Fruit fly (Drosophila melanogaster) whole organism, embryonic: ENCODE results near the gene CG5641.

Experiments used
- Ada2b ChIP-seq: fragments of 200-800 bp; sonication (Bioruptor generic); IDR thresholded peaks from 2 replicates; pipeline ENCODE4 v1.3.6; 2022; ENCODE audit warnings: missing biosample characterization, missing genetic modification characterization
- Asciz ChIP-seq: fragments of 200-800 bp; sonication (Bioruptor generic); optimal IDR thresholded peaks from 2 replicates; lab custom pipeline; 2017; ENCODE audit warnings: missing biosample characterization, mild to moderate bottlenecking, missing genetic modification characterization, missing genetic modification reagents
- B-H2 ChIP-seq: fragments of 200-800 bp; sonication (Bioruptor generic); optimal IDR thresholded peaks from 2 replicates; lab custom pipeline; 2018; ENCODE audit warnings: missing biosample characterization, mild to moderate bottlenecking, missing genetic modification characterization
- BtbVII ChIP-seq: fragments of 200-800 bp; sonication (Bioruptor generic); optimal IDR thresholded peaks from 3 replicates; lab custom pipeline; 2017; ENCODE audit warnings: missing biosample characterization, mild to moderate bottlenecking, missing genetic modification characterization
- CG10147 ChIP-seq: fragments of 200-800 bp; sonication (Bioruptor generic); optimal IDR thresholded peaks from 2 replicates; lab custom pipeline; 2019; ENCODE audit warnings: missing biosample characterization, mild to moderate bottlenecking, missing genetic modification characterization, moderate library complexity
- CG12071 ChIP-seq: fragments of 200-800 bp; sonication (Bioruptor generic); optimal IDR thresholded peaks from 3 replicates; lab custom pipeline; 2018; ENCODE audit warnings: missing biosample characterization, mild to moderate bottlenecking, missing genetic modification characterization
- CG14050 ChIP-seq: fragments of 200-800 bp; sonication (Bioruptor generic); IDR thresholded peaks from 3 replicates; pipeline ENCODE4 v1.3.6; 2022; ENCODE audit warnings: missing biosample characterization, missing genetic modification characterization
- CG14441 ChIP-seq: fragments of 200-800 bp; sonication (Bioruptor generic); IDR thresholded peaks from 2 replicates; pipeline ENCODE4 v1.3.6; 2022; ENCODE audit warnings: missing biosample characterization, missing genetic modification characterization
- CG1529 ChIP-seq: fragments of 200-800 bp; sonication (Bioruptor generic); optimal IDR thresholded peaks from 3 replicates; lab custom pipeline; 2018; ENCODE audit warnings: missing biosample characterization, missing genetic modification characterization
- CG15601 ChIP-seq: fragments of 200-800 bp; sonication (Bioruptor generic); optimal IDR thresholded peaks from 3 replicates; lab custom pipeline; 2019; ENCODE audit warnings: missing biosample characterization, mild to moderate bottlenecking, missing genetic modification characterization, moderate library complexity
- CG1602 ChIP-seq: fragments of 200-800 bp; sonication (Bioruptor generic); optimal IDR thresholded peaks from 3 replicates; lab custom pipeline; 2016; ENCODE audit warnings: missing biosample characterization, missing genetic modification characterization
- CG1603 ChIP-seq: fragments of 200-800 bp; sonication (Bioruptor generic); optimal IDR thresholded peaks from 2 replicates; lab custom pipeline; 2019; ENCODE audit warnings: missing biosample characterization, mild to moderate bottlenecking, missing genetic modification characterization, moderate library complexity
- CG2120 ChIP-seq: fragments of 200-800 bp; sonication (Bioruptor generic); optimal IDR thresholded peaks from 3 replicates; lab custom pipeline; 2016; ENCODE audit warnings: missing biosample characterization, missing genetic modification characterization
- CG2129 ChIP-seq: fragments of 200-800 bp; sonication (Bioruptor generic); IDR thresholded peaks from 2 replicates; pipeline ENCODE4 v1.3.6; 2022; ENCODE audit warnings: missing biosample characterization, missing genetic modification characterization; ENCODE audit not compliant: partially characterized antibody
- CG2889 ChIP-seq: fragments of 200-800 bp; sonication (Bioruptor generic); IDR thresholded peaks from 3 replicates; pipeline ENCODE4 v1.3.6; 2022; ENCODE audit warnings: missing biosample characterization, missing genetic modification characterization
- CG3065 ChIP-seq: fragments of 200-800 bp; sonication (Bioruptor generic); optimal IDR thresholded peaks from 2 replicates; lab custom pipeline; 2016; ENCODE audit warnings: missing biosample characterization, missing genetic modification characterization
- CG34376 ChIP-seq: fragments of 200-800 bp; sonication (Bioruptor generic); optimal IDR thresholded peaks from 2 replicates; lab custom pipeline; 2018; ENCODE audit warnings: missing biosample characterization, mild to moderate bottlenecking, missing genetic modification characterization
- CG3847 ChIP-seq: fragments of 200-800 bp; sonication (Bioruptor generic); IDR thresholded peaks from 2 replicates; pipeline ENCODE4 v1.3.6; 2022; ENCODE audit warnings: missing biosample characterization, missing genetic modification characterization
- CG42726 ChIP-seq: fragments of 200-800 bp; sonication (Bioruptor generic); IDR thresholded peaks from 2 replicates; pipeline ENCODE4 v1.3.6; 2022; ENCODE audit warnings: missing biosample characterization, missing genetic modification characterization; ENCODE audit not compliant: partially characterized antibody
- CG4328 ChIP-seq: fragments of 200-800 bp; sonication (Bioruptor generic); optimal IDR thresholded peaks from 3 replicates; lab custom pipeline; 2017; ENCODE audit warnings: missing biosample characterization, missing genetic modification reagents, missing genetic modification characterization
- CG6689 ChIP-seq: fragments of 200-800 bp; sonication (Bioruptor generic); IDR thresholded peaks from 2 replicates; pipeline ENCODE4 v1.3.6; 2022; ENCODE audit warnings: missing biosample characterization, missing genetic modification characterization
- CG8290 ChIP-seq, 3 experiments: fragments of 200-800 bp; sonication (Bioruptor generic); optimal IDR thresholded peaks; 2 replicates each; lab custom pipeline; 2016 to 2019; ENCODE audit warnings: missing biosample characterization in 3 of 3, missing genetic modification characterization in 3 of 3, mild to moderate bottlenecking in 2 of 3, moderate library complexity in 1 of 3
- CG8388 ChIP-seq: fragments of 200-800 bp; sonication (Bioruptor generic); optimal IDR thresholded peaks from 2 replicates; lab custom pipeline; 2019; ENCODE audit warnings: missing biosample characterization, mild to moderate bottlenecking, missing genetic modification characterization, moderate library complexity
- CG9437 ChIP-seq: fragments of 200-800 bp; sonication (Bioruptor generic); optimal IDR thresholded peaks from 2 replicates; lab custom pipeline; 2018; ENCODE audit warnings: missing biosample characterization, mild to moderate bottlenecking, missing genetic modification characterization
- Dp ChIP-seq: fragments of 200-800 bp; sonication (Bioruptor generic); optimal IDR thresholded peaks from 2 replicates; lab custom pipeline; 2018; ENCODE audit warnings: missing biosample characterization, mild to moderate bottlenecking, missing genetic modification characterization, moderate library complexity
- E2f2 ChIP-seq: fragments of 200-800 bp; sonication (Bioruptor generic); IDR thresholded peaks from 2 replicates; pipeline ENCODE4 v1.3.6; 2022; ENCODE audit warnings: missing biosample characterization, missing genetic modification characterization
- H2.0 ChIP-seq: fragments of 200-800 bp; sonication (Bioruptor generic); IDR thresholded peaks from 2 replicates; pipeline ENCODE4 v1.3.6; 2022; ENCODE audit warnings: missing biosample characterization, missing genetic modification characterization
- Jarid2 ChIP-seq: fragments of 200-800 bp; sonication (Bioruptor generic); optimal IDR thresholded peaks from 3 replicates; lab custom pipeline; 2017; ENCODE audit warnings: mild to moderate bottlenecking, missing biosample characterization, missing genetic modification reagents, missing genetic modification characterization
- Stat92E ChIP-seq, 3 experiments: fragments of >200 bp in 2 of 3; fragments of 200-800 bp in 1 of 3; sonication (Bioruptor generic) in 1 of 3; optimal IDR thresholded peaks; 2 replicates each; lab custom pipeline; 2017 to 2019; ENCODE audit warnings: missing biosample characterization in 3 of 3, missing genetic modification characterization in 3 of 3, mild to moderate bottlenecking in 1 of 3, moderate library complexity in 1 of 3
- Vsx1 ChIP-seq: fragments of 200-800 bp; sonication (Bioruptor generic); optimal IDR thresholded peaks from 2 replicates; lab custom pipeline; 2017; ENCODE audit warnings: missing biosample characterization, mild to moderate bottlenecking, missing genetic modification characterization, missing genetic modification reagents
- chif ChIP-seq, 2 experiments: fragments of 200-800 bp; sonication (Bioruptor generic); optimal IDR thresholded peaks; 3 replicates each; lab custom pipeline; 2016; ENCODE audit warnings: missing biosample characterization in 2 of 2, missing genetic modification characterization in 2 of 2
- crp ChIP-seq, 2 experiments: fragments of 200-800 bp; sonication (Bioruptor generic); optimal IDR thresholded peaks; 2 replicates in 1 of 2; 3 replicates in 1 of 2; lab custom pipeline; 2017; ENCODE audit warnings: missing biosample characterization in 2 of 2, missing genetic modification characterization in 2 of 2, mild to moderate bottlenecking in 1 of 2, moderate library complexity in 1 of 2
- dpn ChIP-seq, 2 experiments: fragments of 200-800 bp; sonication (Bioruptor generic); optimal IDR thresholded peaks; 3 replicates each; lab custom pipeline; 2016; ENCODE audit warnings: missing biosample characterization in 2 of 2, missing genetic modification characterization in 2 of 2
- dysf ChIP-seq: fragments of 200-800 bp; sonication (Bioruptor generic); IDR thresholded peaks from 3 replicates; pipeline ENCODE4 v1.3.6; 2022; ENCODE audit warnings: missing biosample characterization, missing genetic modification characterization
- ems ChIP-seq: fragments of 200-800 bp; sonication (Bioruptor generic); optimal IDR thresholded peaks from 3 replicates; lab custom pipeline; 2016; ENCODE audit warnings: missing biosample characterization, missing genetic modification characterization
- ewg ChIP-seq: fragments of 200-800 bp; sonication (Bioruptor generic); optimal IDR thresholded peaks from 3 replicates; lab custom pipeline; 2017; ENCODE audit warnings: mild to moderate bottlenecking, missing biosample characterization, missing genetic modification reagents, missing genetic modification characterization
- fru ChIP-seq: fragments of >200 bp; optimal IDR thresholded peaks from 2 replicates; lab custom pipeline; 2017
- ftz-f1 ChIP-seq: fragments of 200-800 bp; sonication (Bioruptor generic); optimal IDR thresholded peaks from 2 replicates; lab custom pipeline; 2016; ENCODE audit warnings: missing biosample characterization, missing genetic modification characterization
- gcm ChIP-seq: fragments of 200-800 bp; sonication (Bioruptor generic); optimal IDR thresholded peaks from 2 replicates; lab custom pipeline; 2019; ENCODE audit warnings: missing biosample characterization, mild to moderate bottlenecking, missing genetic modification characterization, moderate library complexity
- gem ChIP-seq: fragments of 200-800 bp; sonication (Bioruptor generic); optimal IDR thresholded peaks from 2 replicates; lab custom pipeline; 2019; ENCODE audit warnings: missing biosample characterization, mild to moderate bottlenecking, missing genetic modification characterization, moderate library complexity
- jing ChIP-seq: fragments of 200-800 bp; sonication (Bioruptor generic); optimal IDR thresholded peaks from 2 replicates; lab custom pipeline; 2018; ENCODE audit warnings: missing biosample characterization, mild to moderate bottlenecking, missing genetic modification characterization
- kah ChIP-seq: fragments of 200-800 bp; sonication (Bioruptor generic); optimal IDR thresholded peaks from 2 replicates; lab custom pipeline; 2018; ENCODE audit warnings: missing biosample characterization, mild to moderate bottlenecking, missing genetic modification characterization
- lilli ChIP-seq: fragments of 200-800 bp; sonication (Bioruptor generic); optimal IDR thresholded peaks from 3 replicates; lab custom pipeline; 2016; ENCODE audit warnings: missing biosample characterization, missing genetic modification characterization
- lmd ChIP-seq: fragments of 200-800 bp; sonication (Bioruptor generic); IDR thresholded peaks from 2 replicates; pipeline ENCODE4 v1.3.6; 2022; ENCODE audit warnings: missing biosample characterization, missing genetic modification characterization
- ranshi ChIP-seq: fragments of 200-800 bp; sonication (Bioruptor generic); IDR thresholded peaks from 2 replicates; pipeline ENCODE4 v1.3.6; 2022; ENCODE audit warnings: missing biosample characterization, missing genetic modification characterization
- row ChIP-seq: fragments of 200-800 bp; sonication (Bioruptor generic); IDR thresholded peaks from 3 replicates; pipeline ENCODE4 v1.3.6; 2022; ENCODE audit warnings: missing biosample characterization, missing genetic modification characterization
- schlank ChIP-seq: fragments of 200-800 bp; sonication (Bioruptor generic); optimal IDR thresholded peaks from 2 replicates; lab custom pipeline; 2018; ENCODE audit warnings: missing biosample characterization, mild to moderate bottlenecking, missing genetic modification characterization
- toy ChIP-seq: fragments of 200-800 bp; sonication (Bioruptor generic); IDR thresholded peaks from 2 replicates; pipeline ENCODE4 v1.3.6; 2022; ENCODE audit warnings: missing biosample characterization, missing genetic modification characterization
- wek ChIP-seq: fragments of 200-800 bp; sonication (Bioruptor generic); optimal IDR thresholded peaks from 3 replicates; lab custom pipeline; 2018; ENCODE audit warnings: missing biosample characterization, mild to moderate bottlenecking, missing genetic modification characterization, moderate library complexity
- zfh1 ChIP-seq: fragments of 200-800 bp; sonication (Bioruptor generic); IDR thresholded peaks from 3 replicates; pipeline ENCODE4 v1.3.6; 2022; ENCODE audit warnings: missing biosample characterization, missing genetic modification characterization

The CG5641 gene

DNA sequence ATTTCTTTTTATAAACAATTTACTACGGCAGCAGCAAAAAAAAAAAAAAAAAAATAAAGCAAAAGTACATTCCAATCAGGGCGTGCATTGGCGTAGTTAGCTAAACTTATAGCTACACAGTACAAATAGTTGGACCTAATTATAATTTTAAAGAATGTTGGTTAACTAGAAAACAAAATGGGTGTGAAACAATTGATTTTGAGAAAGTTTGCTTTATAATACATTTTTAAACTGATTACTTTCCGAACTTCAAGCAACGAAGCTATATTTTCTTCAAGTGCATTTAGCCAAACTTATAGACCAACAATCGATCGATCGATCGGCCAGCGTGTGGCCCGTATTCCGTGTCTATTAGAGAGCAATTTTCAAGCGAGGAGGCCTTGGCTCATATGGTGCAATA, 22.3 kb upstream of the CG5641 start (continued):
- peak; percentile 16 for TF ChIP-seq CG8388 (GFP tag; lab: Kevin White, UChicago)
- TF ChIP-seq toy (GFP tag; lab: Robert Waterston, UW): no peak
- TF ChIP-seq CG42726 (GFP tag; lab: Robert Waterston, UW): no peak
- peak; percentile 69 for TF ChIP-seq gem (tag; lab: Kevin White, UChicago)
- no peak for TF ChIP-seq lilli (GFP tag; lab: Kevin White, UChicago)
- TF ChIP-seq CG1603: peak; percentile 51
- no peak for TF ChIP-seq wek (GFP tag; lab: Kevin White, UChicago)
- no peak for TF ChIP-seq CG3065 (GFP tag; lab: Kevin White, UChicago)
- TF ChIP-seq crp (GFP tag; optimal IDR thresholded peaks at IDR 0.05; lab: Kevin White, UChicago): no peak
- TF ChIP-seq Dp (GFP tag; lab: Kevin White, UChicago): no peak
- TF ChIP-seq H2.0: peak; percentile 43; the same call in 1 of the 2 replicates
- TF ChIP-seq CG1602: no peak
- peak in 1 of 2 experiments; percentile 22 for TF ChIP-seq dpn (GFP tag; optimal IDR thresholded peaks at IDR 0.05; lab: Kevin White, UChicago)
- TF ChIP-seq B-H2 (GFP tag; lab: Kevin White, UChicago): no peak
- no peak for TF ChIP-seq Stat92E (GFP tag; optimal IDR thresholded peaks at IDR 0.05; lab: Kevin White, UChicago)
- no peak for TF ChIP-seq gcm (GFP tag; lab: Kevin White, UChicago)
- TF ChIP-seq CG14050 (GFP tag; lab: Robert Waterston, UW): peak; percentile 41; the same call in 2 of the 3 replicates
- TF ChIP-seq CG2889 (GFP tag; lab: Robert Waterston, UW): no peak
- TF ChIP-seq jing (GFP tag; lab: Kevin White, UChicago): no peak
- TF ChIP-seq Jarid2 (GFP tag; lab: Kevin White, UChicago): no peak
- 0 out of 3 replicates have a peak, but pooled peaks have one; percentile 24 for TF ChIP-seq zfh1 (GFP tag; lab: Robert Waterston, UW)
- TF ChIP-seq chif (GFP tag; optimal IDR thresholded peaks at IDR 0.05; lab: Kevin White, UChicago): peak in 1 of 2 experiments; percentile 16
- TF ChIP-seq CG3847 (GFP tag; lab: Robert Waterston, UW): no peak
- TF ChIP-seq dysf (GFP tag; lab: Robert Waterston, UW): peak; percentile 65
- TF ChIP-seq CG2129: no peak
- TF ChIP-seq CG15601 (tag; lab: Kevin White, UChicago): no peak
- TF ChIP-seq CG8290 (GFP tag; optimal IDR thresholded peaks at IDR 0.05; lab: Kevin White, UChicago): no peak
- peak in 1 of 2 experiments; percentile 65 for TF ChIP-seq CG8290 (tag; optimal IDR thresholded peaks at IDR 0.05; lab: Kevin White, UChicago)
- no peak for TF ChIP-seq schlank (tag; lab: Kevin White, UChicago)
- TF ChIP-seq Vsx1 (GFP tag; lab: Kevin White, UChicago): no peak
- TF ChIP-seq CG1529 (GFP tag; lab: Kevin White, UChicago): no peak
- TF ChIP-seq CG4328 (GFP tag; lab: Kevin White, UChicago): no peak
- TF ChIP-seq CG2120 (GFP tag; lab: Kevin White, UChicago): peak; percentile 22
- no peak for TF ChIP-seq CG34376 (GFP tag; lab: Kevin White, UChicago)
- peak; percentile 42 for TF ChIP-seq row (GFP tag; lab: Robert Waterston, UW)
- TF ChIP-seq Ada2b (GFP tag; lab: Robert Waterston, UW): peak; percentile 31; the same call in 1 of the 2 replicates
- TF ChIP-seq CG9437 (GFP tag; lab: Kevin White, UChicago): peak; percentile 5
- TF ChIP-seq fru: no peak
- TF ChIP-seq ems (GFP tag; lab: Kevin White, UChicago): peak; percentile 4
- no peak for TF ChIP-seq CG10147 (GFP tag; lab: Kevin White, UChicago)
- TF ChIP-seq Asciz (GFP tag; lab: Kevin White, UChicago): peak; percentile 21
- peak; percentile 14; the same call in 1 of the 2 replicates for TF ChIP-seq CG14441 (GFP tag; lab: Robert Waterston, UW)
- TF ChIP-seq ranshi (GFP tag; lab: Robert Waterston, UW): peak; percentile 50; the same call in 1 of the 2 replicates
- TF ChIP-seq CG12071 (GFP tag; lab: Kevin White, UChicago): peak; percentile 9
- TF ChIP-seq kah (GFP tag; lab: Kevin White, UChicago): no peak
- peak; percentile 13; the same call in 1 of the 2 replicates for TF ChIP-seq E2f2 (GFP tag; lab: Robert Waterston, UW)
- 0 out of 2 replicates have a peak, but pooled peaks have one; percentile 8 for TF ChIP-seq CG6689 (GFP tag; lab: Robert Waterston, UW)
- TF ChIP-seq BtbVII (GFP tag; lab: Kevin White, UChicago): peak; percentile 13
- no peak for TF ChIP-seq ewg (GFP tag; lab: Kevin White, UChicago)
- 0 out of 2 replicates have a peak, but pooled peaks have one; percentile 16 for TF ChIP-seq lmd (GFP tag; lab: Robert Waterston, UW)
- no peak for TF ChIP-seq ftz-f1 (GFP tag; lab: Kevin White, UChicago)
